Fruit fly (Drosophila melanogaster) whole organism, embryonic: Measurements from ENCODE around the gene Mob3.
A peak's percentile ranks its signal among the peaks of the same experiment; 100 is the strongest.

Experiments
- Ada2b ChIP-seq: fragments of 200-800 bp; sonication (Bioruptor generic); IDR thresholded peaks from 2 replicates; pipeline ENCODE4 v1.3.6; 2022; ENCODE audit warnings: missing biosample characterization, missing genetic modification characterization
- B-H1 ChIP-seq: fragments of 200-800 bp; sonication (Bioruptor generic); IDR thresholded peaks from 3 replicates; pipeline ENCODE4 v1.3.6; 2022; ENCODE audit warnings: missing biosample characterization, missing genetic modification characterization
- CG10147 ChIP-seq: fragments of 200-800 bp; sonication (Bioruptor generic); optimal IDR thresholded peaks from 2 replicates; lab custom pipeline; 2019; ENCODE audit warnings: missing biosample characterization, mild to moderate bottlenecking, missing genetic modification characterization, moderate library complexity
- CG11560 ChIP-seq: fragments of 200-800 bp; sonication (Bioruptor generic); IDR thresholded peaks from 3 replicates; pipeline ENCODE4 v1.3.6; 2022; ENCODE audit warnings: missing biosample characterization, missing genetic modification characterization
- CG12769 ChIP-seq: fragments of 200-800 bp; sonication (Bioruptor generic); optimal IDR thresholded peaks from 2 replicates; lab custom pipeline; 2019; ENCODE audit warnings: missing biosample characterization, mild to moderate bottlenecking, missing genetic modification characterization, moderate library complexity
- CG13894 ChIP-seq: fragments of 200-800 bp; sonication (Bioruptor generic); optimal IDR thresholded peaks from 3 replicates; lab custom pipeline; 2018; ENCODE audit warnings: missing biosample characterization, mild to moderate bottlenecking, missing genetic modification characterization, moderate library complexity
- CG14014 ChIP-seq: fragments of 200-800 bp; sonication (Bioruptor generic); IDR thresholded peaks from 2 replicates; pipeline ENCODE4 v1.3.6; 2022; ENCODE audit warnings: missing biosample characterization, missing genetic modification characterization
- CG14050 ChIP-seq: fragments of 200-800 bp; sonication (Bioruptor generic); IDR thresholded peaks from 3 replicates; pipeline ENCODE4 v1.3.6; 2022; ENCODE audit warnings: missing biosample characterization, missing genetic modification characterization
- CG17361 ChIP-seq: fragments of 200-800 bp; sonication (Bioruptor generic); IDR thresholded peaks from 3 replicates; pipeline ENCODE4 v1.3.6; 2022; ENCODE audit warnings: missing biosample characterization, missing genetic modification characterization
- CG17802 ChIP-seq: fragments of 200-800 bp; sonication (Bioruptor generic); optimal IDR thresholded peaks from 2 replicates; lab custom pipeline; 2018; ENCODE audit warnings: missing biosample characterization, mild to moderate bottlenecking, missing genetic modification characterization, moderate library complexity
- CG17912 ChIP-seq: fragments of 200-800 bp; sonication (Bioruptor generic); optimal IDR thresholded peaks from 2 replicates; lab custom pipeline; 2018; ENCODE audit warnings: missing biosample characterization, mild to moderate bottlenecking, missing genetic modification characterization
- CG2129 ChIP-seq: fragments of 200-800 bp; sonication (Bioruptor generic); IDR thresholded peaks from 2 replicates; pipeline ENCODE4 v1.3.6; 2022; ENCODE audit warnings: missing biosample characterization, missing genetic modification characterization; ENCODE audit not compliant: partially characterized antibody
- CG2199 ChIP-seq: fragments of 200-800 bp; sonication (Bioruptor generic); IDR thresholded peaks from 3 replicates; pipeline ENCODE4 v1.3.6; 2022; ENCODE audit warnings: missing biosample characterization, missing genetic modification characterization
- CG2712 ChIP-seq: fragments of 200-800 bp; optimal IDR thresholded peaks from 3 replicates; lab custom pipeline; 2019; ENCODE audit warnings: missing biosample characterization, mild to moderate bottlenecking, missing genetic modification characterization, moderate library complexity
- CG2889 ChIP-seq: fragments of 200-800 bp; sonication (Bioruptor generic); IDR thresholded peaks from 3 replicates; pipeline ENCODE4 v1.3.6; 2022; ENCODE audit warnings: missing biosample characterization, missing genetic modification characterization
- CG30431 ChIP-seq: fragments of 200-800 bp; sonication (Bioruptor generic); optimal IDR thresholded peaks from 2 replicates; lab custom pipeline; 2017; ENCODE audit warnings: missing biosample characterization, missing genetic modification characterization
- CG3163 ChIP-seq: fragments of 200-800 bp; sonication (Bioruptor generic); optimal IDR thresholded peaks from 3 replicates; lab custom pipeline; 2016; ENCODE audit warnings: missing biosample characterization, missing genetic modification characterization
- CG33557 ChIP-seq: fragments of 200-800 bp; sonication (Bioruptor generic); optimal IDR thresholded peaks from 2 replicates; lab custom pipeline; 2019; ENCODE audit warnings: missing biosample characterization, mild to moderate bottlenecking, missing genetic modification characterization, moderate library complexity
- CG42726 ChIP-seq: fragments of 200-800 bp; sonication (Bioruptor generic); IDR thresholded peaks from 2 replicates; pipeline ENCODE4 v1.3.6; 2022; ENCODE audit warnings: missing biosample characterization, missing genetic modification characterization; ENCODE audit not compliant: partially characterized antibody
- CG4282 ChIP-seq: fragments of 200-800 bp; sonication (Bioruptor generic); optimal IDR thresholded peaks from 2 replicates; lab custom pipeline; 2016; ENCODE audit warnings: missing biosample characterization, missing genetic modification characterization
- CG7357 ChIP-seq: fragments of 200-800 bp; sonication (Bioruptor generic); IDR thresholded peaks from 3 replicates; pipeline ENCODE4 v1.3.6; 2022; ENCODE audit warnings: missing biosample characterization, missing genetic modification characterization
- CHES-1-like ChIP-seq: fragments of 200-800 bp; sonication (Bioruptor generic); optimal IDR thresholded peaks from 2 replicates; lab custom pipeline; 2016; ENCODE audit warnings: missing biosample characterization, missing genetic modification characterization
- Deaf1 ChIP-seq: fragments of 200-800 bp; optimal IDR thresholded peaks from 3 replicates; lab custom pipeline; 2019; ENCODE audit warnings: missing biosample characterization, mild to moderate bottlenecking, missing genetic modification characterization, moderate library complexity
- Doc3 ChIP-seq: fragments of 200-800 bp; sonication (Bioruptor generic); IDR thresholded peaks from 3 replicates; pipeline ENCODE4 v1.3.6; 2022; ENCODE audit warnings: missing biosample characterization, missing genetic modification characterization; ENCODE audit not compliant: partially characterized antibody
- Elba2 ChIP-seq: fragments of 200-800 bp; sonication (Bioruptor generic); optimal IDR thresholded peaks from 3 replicates; lab custom pipeline; 2016; ENCODE audit warnings: missing biosample characterization, missing genetic modification characterization
- Ets97D ChIP-seq: fragments of 200-800 bp; sonication (Bioruptor generic); optimal IDR thresholded peaks from 3 replicates; lab custom pipeline; 2016; ENCODE audit warnings: missing biosample characterization, missing genetic modification characterization
- Fer2 ChIP-seq: fragments of 200-800 bp; sonication (Bioruptor generic); optimal IDR thresholded peaks from 2 replicates; lab custom pipeline; 2018; ENCODE audit warnings: missing biosample characterization, mild to moderate bottlenecking, missing genetic modification characterization, moderate library complexity
- MESR4 ChIP-seq: fragments of 200-800 bp; sonication (Bioruptor generic); optimal IDR thresholded peaks from 2 replicates; lab custom pipeline; 2018; ENCODE audit warnings: missing biosample characterization, mild to moderate bottlenecking, missing genetic modification characterization, moderate library complexity
- Six4 ChIP-seq: fragments of 200-800 bp; sonication (Bioruptor generic); optimal IDR thresholded peaks from 2 replicates; lab custom pipeline; 2016; ENCODE audit warnings: missing biosample characterization, missing genetic modification characterization
- Ssrp ChIP-seq: fragments of 200-800 bp; sonication (Bioruptor generic); optimal IDR thresholded peaks from 2 replicates; lab custom pipeline; 2018; ENCODE audit warnings: missing biosample characterization, mild to moderate bottlenecking, missing genetic modification characterization, moderate library complexity
- btn ChIP-seq: fragments of 200-800 bp; sonication (Bioruptor generic); optimal IDR thresholded peaks from 2 replicates; lab custom pipeline; 2016; ENCODE audit warnings: missing biosample characterization, missing genetic modification characterization
- chm ChIP-seq: fragments of 200-800 bp; sonication (Bioruptor generic); IDR thresholded peaks from 2 replicates; pipeline ENCODE4 v1.3.6; 2022; ENCODE audit warnings: missing biosample characterization, missing genetic modification characterization
- corto ChIP-seq: fragments of 200-800 bp; sonication (Bioruptor generic); optimal IDR thresholded peaks from 2 replicates; lab custom pipeline; 2016; ENCODE audit warnings: missing biosample characterization, mild to moderate bottlenecking, missing genetic modification characterization, moderate library complexity
- dmrt99B ChIP-seq: fragments of 200-800 bp; sonication (Bioruptor generic); optimal IDR thresholded peaks from 2 replicates; lab custom pipeline; 2018; ENCODE audit warnings: missing biosample characterization, mild to moderate bottlenecking, missing genetic modification characterization, moderate library complexity
- gcm ChIP-seq: fragments of 200-800 bp; sonication (Bioruptor generic); optimal IDR thresholded peaks from 2 replicates; lab custom pipeline; 2019; ENCODE audit warnings: missing biosample characterization, mild to moderate bottlenecking, missing genetic modification characterization, moderate library complexity
- gfzf ChIP-seq: fragments of 200-800 bp; sonication (Bioruptor generic); optimal IDR thresholded peaks from 2 replicates; lab custom pipeline; 2016; ENCODE audit warnings: missing biosample characterization, mild to moderate bottlenecking, missing genetic modification characterization, moderate library complexity
- gsb ChIP-seq: fragments of 200-800 bp; sonication (Bioruptor generic); IDR thresholded peaks from 2 replicates; pipeline ENCODE4 v1.3.6; 2022; ENCODE audit warnings: missing biosample characterization, missing genetic modification characterization
- mirr ChIP-seq: fragments of 200-800 bp; sonication (Bioruptor generic); optimal IDR thresholded peaks from 3 replicates; lab custom pipeline; 2018; ENCODE audit warnings: missing biosample characterization, mild to moderate bottlenecking, missing genetic modification characterization
- nerfin-1 ChIP-seq: fragments of 200-800 bp; sonication (Bioruptor generic); optimal IDR thresholded peaks from 3 replicates; lab custom pipeline; 2019; ENCODE audit warnings: missing biosample characterization, mild to moderate bottlenecking, missing genetic modification characterization, moderate library complexity
- nerfin-2 ChIP-seq: fragments of 200-800 bp; sonication (Bioruptor generic); IDR thresholded peaks from 2 replicates; pipeline ENCODE4 v1.3.6; 2022; ENCODE audit warnings: missing biosample characterization, missing genetic modification characterization; ENCODE audit not compliant: partially characterized antibody
- pho ChIP-seq: fragments of 200-800 bp; sonication (Bioruptor generic); optimal IDR thresholded peaks from 2 replicates; lab custom pipeline; 2016; ENCODE audit warnings: missing biosample characterization, missing genetic modification characterization
- ranshi ChIP-seq: fragments of 200-800 bp; sonication (Bioruptor generic); IDR thresholded peaks from 2 replicates; pipeline ENCODE4 v1.3.6; 2022; ENCODE audit warnings: missing biosample characterization, missing genetic modification characterization
- repo ChIP-seq: fragments of 200-800 bp; sonication (Bioruptor generic); optimal IDR thresholded peaks from 2 replicates; lab custom pipeline; 2016; ENCODE audit warnings: missing biosample characterization, missing genetic modification characterization
- rib ChIP-seq: fragments of 200-800 bp; sonication (Bioruptor generic); IDR thresholded peaks from 2 replicates; pipeline ENCODE4 v1.3.6; 2022; ENCODE audit warnings: missing biosample characterization, missing genetic modification characterization
- row ChIP-seq: fragments of 200-800 bp; sonication (Bioruptor generic); IDR thresholded peaks from 3 replicates; pipeline ENCODE4 v1.3.6; 2022; ENCODE audit warnings: missing biosample characterization, missing genetic modification characterization
- sisA ChIP-seq: fragments of 200-800 bp; sonication (Bioruptor generic); IDR thresholded peaks from 2 replicates; pipeline ENCODE4 v1.3.6; 2022; ENCODE audit warnings: missing biosample characterization, missing genetic modification characterization
- tap ChIP-seq: fragments of 200-800 bp; optimal IDR thresholded peaks from 3 replicates; lab custom pipeline; 2019; ENCODE audit warnings: missing biosample characterization, mild to moderate bottlenecking, missing genetic modification characterization, moderate library complexity
- wek ChIP-seq: fragments of 200-800 bp; sonication (Bioruptor generic); optimal IDR thresholded peaks from 3 replicates; lab custom pipeline; 2018; ENCODE audit warnings: missing biosample characterization, mild to moderate bottlenecking, missing genetic modification characterization, moderate library complexity
- zen2 ChIP-seq: fragments of 200-800 bp; sonication (Bioruptor generic); IDR thresholded peaks from 3 replicates; pipeline ENCODE4 v1.3.6; 2022; ENCODE audit warnings: missing biosample characterization, missing genetic modification characterization; ENCODE audit not compliant: partially characterized antibody

The Mob3 gene

DNA sequence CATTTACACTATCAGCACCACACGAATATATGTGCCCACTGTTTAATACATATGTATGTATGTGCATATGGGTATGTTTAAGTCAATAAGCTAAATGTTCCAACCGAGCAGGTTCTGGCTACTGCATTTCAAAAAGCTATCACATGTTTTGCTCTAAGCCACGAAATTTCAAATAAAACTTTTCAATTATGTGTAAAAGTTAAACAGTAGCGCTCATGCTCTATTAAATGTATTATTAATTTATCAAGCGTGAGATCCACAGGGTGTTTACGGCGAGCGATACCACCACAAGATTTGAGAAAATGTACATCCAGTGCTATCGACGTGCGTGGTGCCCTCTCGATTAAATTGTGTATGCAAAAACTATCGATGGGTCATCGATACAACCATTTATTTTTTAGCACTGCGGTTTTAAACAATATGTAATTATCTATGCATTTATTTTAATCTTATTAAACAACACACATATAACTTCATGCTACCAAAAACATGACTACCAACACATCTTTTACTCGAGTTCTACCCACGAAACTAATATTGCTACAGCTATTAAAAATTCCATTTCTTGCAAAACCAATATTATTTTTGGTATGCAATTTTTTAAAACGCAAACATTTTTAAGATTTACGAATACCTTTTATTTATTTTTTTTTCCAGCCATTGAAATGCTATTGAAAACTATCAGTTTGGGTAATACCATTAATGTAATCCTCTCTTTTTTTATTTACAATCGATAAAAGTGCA is 4.2 kb upstream of the Mob3 start, which contains the start of gene Pten:
Gene Pten (minus strand): TSS at position 300 of the 744 bp plus-strand sequence.
- TF ChIP-seq Doc3 (GFP tag; lab: Robert Waterston, UW) = peak; percentile 66; the same call in 2 of the 3 replicates
- no peak for TF ChIP-seq dmrt99B
- TF ChIP-seq CG17912 (GFP tag; lab: Kevin White, UChicago) = peak; percentile 41
- no peak for TF ChIP-seq chm (GFP tag; lab: Robert Waterston, UW)
- no peak for TF ChIP-seq mirr
- no peak for TF ChIP-seq ranshi
- TF ChIP-seq gcm (GFP tag; lab: Kevin White, UChicago) = no peak
- peak; percentile 64 for TF ChIP-seq pho (GFP tag; lab: Kevin White, UChicago)
- TF ChIP-seq CG13894 (tag; lab: Kevin White, UChicago) = no peak
- TF ChIP-seq sisA = no peak
- TF ChIP-seq nerfin-2 (GFP tag; lab: Robert Waterston, UW) = peak; percentile 89
- TF ChIP-seq CG3163 = peak; percentile 27
- TF ChIP-seq zen2 (GFP tag; lab: Robert Waterston, UW) = no peak; the same call in 2 of the 3 replicates
- peak; percentile 48 for TF ChIP-seq nerfin-1
- peak; percentile 87 for TF ChIP-seq row (GFP tag; lab: Robert Waterston, UW)
- peak; percentile 10 for TF ChIP-seq gfzf (GFP tag; lab: Kevin White, UChicago)
- TF ChIP-seq Ets97D = peak; percentile 69
- no peak for TF ChIP-seq tap (tag; lab: Kevin White, UChicago)
- no peak for TF ChIP-seq CG33557 (GFP tag; lab: Kevin White, UChicago)
- peak; percentile 12 for TF ChIP-seq Elba2 (GFP tag; lab: Kevin White, UChicago)
- TF ChIP-seq CG17361 = peak; percentile 89; the same call in 2 of the 3 replicates
- no peak for TF ChIP-seq CG2199 (GFP tag; lab: Robert Waterston, UW)
- peak; percentile 73 for TF ChIP-seq CG2129 (GFP tag; lab: Robert Waterston, UW)
- TF ChIP-seq rib (GFP tag; lab: Robert Waterston, UW) = no peak
- peak; percentile 14 for TF ChIP-seq Fer2 (tag; lab: Kevin White, UChicago)
- TF ChIP-seq CHES-1-like (GFP tag; lab: Kevin White, UChicago) = peak; percentile 29
- TF ChIP-seq CG14050 (GFP tag; lab: Robert Waterston, UW) = peak; percentile 43; the same call in 2 of the 3 replicates
- peak; percentile 92; the same call in 2 of the 3 replicates for TF ChIP-seq CG11560 (tag; lab: Robert Waterston, UW)
- peak; percentile 58; the same call in 2 of the 3 replicates for TF ChIP-seq B-H1 (GFP tag; lab: Robert Waterston, UW)
- TF ChIP-seq CG30431 = no peak
- TF ChIP-seq CG14014 (GFP tag; lab: Robert Waterston, UW) = peak; percentile 61; the same call in 1 of the 2 replicates
- TF ChIP-seq CG17802 (tag; lab: Kevin White, UChicago) = peak; percentile 28
- no peak for TF ChIP-seq gsb (GFP tag; lab: Robert Waterston, UW)
- TF ChIP-seq wek (GFP tag; lab: Kevin White, UChicago) = peak; percentile 68
- peak; percentile 83 for TF ChIP-seq CG2712 (tag; lab: Kevin White, UChicago)
- TF ChIP-seq CG4282 (GFP tag; lab: Kevin White, UChicago) = no peak
- TF ChIP-seq Ada2b (GFP tag; lab: Robert Waterston, UW) = peak; percentile 57
- no peak for TF ChIP-seq CG2889 (GFP tag; lab: Robert Waterston, UW)
- no peak; the same call in 2 of the 3 replicates for TF ChIP-seq CG7357 (GFP tag; lab: Robert Waterston, UW)
- no peak for TF ChIP-seq Deaf1 (tag; lab: Kevin White, UChicago)
- TF ChIP-seq CG10147 = peak; percentile 38
- TF ChIP-seq btn (GFP tag; lab: Kevin White, UChicago) = peak; percentile 23
- TF ChIP-seq MESR4 (GFP tag; lab: Kevin White, UChicago) = peak; percentile 92
- TF ChIP-seq Ssrp (tag; lab: Kevin White, UChicago) = peak; percentile 71
- no peak for TF ChIP-seq CG12769 (tag; lab: Kevin White, UChicago)
- TF ChIP-seq repo (GFP tag; lab: Kevin White, UChicago) = peak; percentile 42
- TF ChIP-seq corto (GFP tag; lab: Kevin White, UChicago) = peak; percentile 12
- TF ChIP-seq CG42726 (GFP tag; lab: Robert Waterston, UW) = peak; percentile 82; the same call in 1 of the 2 replicates
- peak; percentile 42 for TF ChIP-seq Six4 (GFP tag; lab: Kevin White, UChicago)
